Worm (Caenorhabditis elegans): ENCODE measurements around the gene myrf-1.

ce11 chrII:10524374-10524773 is 22.0 kb upstream of the myrf-1 start, which contains the start of gene F59B10.6:
- TF ChIP-seq flt-1 (GFP tag; IDR thresholded peaks at IDR 0.05) (no peak), ama-1 (optimal IDR thresholded peaks at IDR 0.05) (no peak), ets-7 (tag; optimal IDR thresholded peaks at IDR 0.05) (no peak), ceh-13 (GFP tag; optimal IDR thresholded peaks at IDR 0.05) (no peak), tbx-37 (GFP tag; conservative IDR thresholded peaks at IDR 0.05) (no peak), sea-1 (GFP tag; conservative IDR thresholded peaks at IDR 0.05) (no peak), hmg-4 (GFP tag; optimal IDR thresholded peaks at IDR 0.05) (no peak), tbx-11 (GFP tag; IDR thresholded peaks at IDR 0.05) (no peak), pes-1 (GFP tag; IDR thresholded peaks at IDR 0.05) (no peak)

Data from whole organism, early embryonic.